Worm (Caenorhabditis elegans) whole organism, L4 larva: Measurements from ENCODE around the gene pcm-1.

Source experiments
- F44E2.7 ChIP-seq: fragments of 200-800 bp; sonication (Bioruptor generic); IDR thresholded peaks from 2 replicates; pipeline ENCODE4 v2.1.2; 2022; ENCODE audit warnings: missing genetic modification characterization, missing compliant biosample characterization
- aha-1 ChIP-seq: fragments of 150-350 bp; peaks from one replicate; lab custom pipeline; 2014; ENCODE audit warnings: missing biosample characterization, missing genetic modification characterization
- dve-1 ChIP-seq: sonication (generic microtip); optimal IDR thresholded peaks from 2 replicates; lab custom pipeline; 2017; ENCODE audit warnings: antibody characterized with exemption, mild to moderate bottlenecking, missing genetic modification characterization, missing compliant biosample characterization; ENCODE audit not compliant: insufficient read depth
- hif-1 ChIP-seq, 2 experiments: sonication (generic microtip); optimal IDR thresholded peaks; 2 replicates each; lab custom pipeline; 2016 to 2017; ENCODE audit warnings: missing compliant biosample characterization in 2 of 2, missing genetic modification characterization in 2 of 2, missing genetic modification reagents in 2 of 2, missing genotype in 2 of 2, mild to moderate bottlenecking in 1 of 2
- lir-3 ChIP-seq: sonication (generic microtip); optimal IDR thresholded peaks from 2 replicates; lab custom pipeline; 2016; ENCODE audit warnings: mild to moderate bottlenecking, missing genetic modification characterization, missing compliant biosample characterization
- unc-62 ChIP-seq, 3 experiments: fragments of 150-350 bp in 1 of 3; sonication (generic microtip); optimal IDR thresholded peaks in 2 of 3; peaks in 1 of 3; 1 replicate in 1 of 3; 2 replicates in 2 of 3; lab custom pipeline; 2014 to 2017; ENCODE audit warnings: missing biosample characterization in 3 of 3, missing genetic modification characterization in 3 of 3, missing genetic modification reagents in 3 of 3, missing genotype in 1 of 3
- zag-1 ChIP-seq: fragments of 150-350 bp; optimal IDR thresholded peaks from 2 replicates; lab custom pipeline; 2014; ENCODE audit warnings: missing biosample characterization, missing genetic modification characterization
- zfp-2 ChIP-seq: sonication (generic microtip); optimal IDR thresholded peaks from 2 replicates; lab custom pipeline; 2016; ENCODE audit warnings: mild to moderate bottlenecking, missing genetic modification characterization, missing compliant biosample characterization

The pcm-1 gene

ce11 chrV:5916862-5917261 lies 46.8 kb downstream of the pcm-1 start:
- no peak for TF ChIP-seq aha-1
- TF ChIP-seq unc-62 (GFP tag; optimal IDR thresholded peaks at IDR 0.05 in 1 of 2; lab: Kevin White, UChicago), result peak in 1 of 2 experiments; percentile 90
- TF ChIP-seq unc-62 (tag; optimal IDR thresholded peaks at IDR 0.05; lab: Kevin White, UChicago), result no peak
- TF ChIP-seq F44E2.7, result no peak
- no peak for TF ChIP-seq dve-1
- TF ChIP-seq hif-1 (tag; optimal IDR thresholded peaks at IDR 0.05; lab: Kevin White, UChicago), result no peak
- TF ChIP-seq lir-3, result no peak
- no peak for TF ChIP-seq zag-1 (tag; lab: Kevin White, UChicago)
- no peak for TF ChIP-seq zfp-2
- TF ChIP-seq, all 104 proteins: peak for 1

DNA sequence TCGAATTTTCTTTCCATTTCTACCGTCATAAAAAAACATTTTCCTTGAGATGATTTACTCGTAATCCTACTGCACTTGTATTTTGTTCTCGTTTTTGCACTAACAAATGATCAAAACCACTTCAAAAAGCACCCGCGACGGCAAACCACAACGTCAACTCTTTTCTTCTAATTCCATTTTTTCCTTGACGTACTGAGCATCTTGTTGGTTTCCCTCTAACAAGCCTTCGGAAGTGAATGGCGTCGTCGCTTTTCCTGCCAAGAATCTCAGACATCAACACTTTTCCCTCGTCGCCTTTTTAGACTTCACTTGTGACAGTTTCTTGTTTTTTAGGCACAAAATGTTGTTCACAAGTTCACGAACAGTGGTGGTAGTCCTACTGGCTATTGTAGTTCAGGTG lies 51.3 kb downstream of the pcm-1 start, which contains the start of gene C04E6.13:
C04E6.13 (plus strand) TSS at position 301 of the 400 bp plus-strand sequence.
- TF ChIP-seq zfp-2 (no peak), unc-62 (GFP tag; optimal IDR thresholded peaks at IDR 0.05 in 1 of 2; lab: Kevin White, UChicago) (peak in 1 of 2 experiments; percentile 15), unc-62 (tag; optimal IDR thresholded peaks at IDR 0.05; lab: Kevin White, UChicago) (no peak)
